Fruit fly (Drosophila melanogaster) whole organism, embryonic: ENCODE data around the gene CG14270.

Experiments used
- Abd-B ChIP-seq: fragments of 200-800 bp; sonication (Bioruptor generic); optimal IDR thresholded peaks from 2 replicates; lab custom pipeline; 2018; ENCODE audit warnings: missing biosample characterization, mild to moderate bottlenecking, missing genetic modification characterization, moderate library complexity
- B-H2 ChIP-seq: fragments of 200-800 bp; sonication (Bioruptor generic); optimal IDR thresholded peaks from 2 replicates; lab custom pipeline; 2018; ENCODE audit warnings: missing biosample characterization, mild to moderate bottlenecking, missing genetic modification characterization
- CG1024 ChIP-seq: fragments of 200-800 bp; sonication (Bioruptor generic); IDR thresholded peaks from 2 replicates; pipeline ENCODE4 v1.3.6; 2022; ENCODE audit warnings: missing biosample characterization, missing genetic modification characterization
- CG10431 ChIP-seq: fragments of 200-800 bp; sonication (Bioruptor generic); optimal IDR thresholded peaks from 3 replicates; lab custom pipeline; 2018; ENCODE audit warnings: missing biosample characterization, mild to moderate bottlenecking, missing genetic modification characterization
- CG10979 ChIP-seq: fragments of 200-800 bp; sonication (Bioruptor generic); optimal IDR thresholded peaks from 2 replicates; lab custom pipeline; 2018; ENCODE audit warnings: missing biosample characterization, mild to moderate bottlenecking, missing genetic modification characterization, moderate library complexity
- CG11695 ChIP-seq: fragments of 200-800 bp; sonication (Bioruptor generic); IDR thresholded peaks from 3 replicates; pipeline ENCODE4 v1.3.6; 2022; ENCODE audit warnings: missing biosample characterization, missing genetic modification characterization
- CG12391 ChIP-seq: fragments of 200-800 bp; sonication (Bioruptor generic); optimal IDR thresholded peaks from 3 replicates; lab custom pipeline; 2018; ENCODE audit warnings: missing biosample characterization, mild to moderate bottlenecking, missing genetic modification characterization, moderate library complexity
- CG14667 ChIP-seq: fragments of 200-800 bp; sonication (Bioruptor generic); IDR thresholded peaks from 2 replicates; pipeline ENCODE4 v1.3.6; 2022; ENCODE audit warnings: missing biosample characterization, missing genetic modification characterization
- CG14710 ChIP-seq: fragments of 200-800 bp; sonication (Bioruptor generic); optimal IDR thresholded peaks from 3 replicates; lab custom pipeline; 2019; ENCODE audit warnings: missing biosample characterization, mild to moderate bottlenecking, missing genetic modification characterization, moderate library complexity
- CG15601 ChIP-seq: fragments of 200-800 bp; sonication (Bioruptor generic); optimal IDR thresholded peaks from 3 replicates; lab custom pipeline; 2019; ENCODE audit warnings: missing biosample characterization, mild to moderate bottlenecking, missing genetic modification characterization, moderate library complexity
- CG1603 ChIP-seq: fragments of 200-800 bp; sonication (Bioruptor generic); optimal IDR thresholded peaks from 2 replicates; lab custom pipeline; 2019; ENCODE audit warnings: missing biosample characterization, mild to moderate bottlenecking, missing genetic modification characterization, moderate library complexity
- CG16813 ChIP-seq: fragments of 200-800 bp; sonication (Bioruptor generic); IDR thresholded peaks from 3 replicates; pipeline ENCODE4 v1.3.6; 2022; ENCODE audit warnings: missing biosample characterization, missing genetic modification characterization; ENCODE audit not compliant: partially characterized antibody
- CG17385 ChIP-seq: fragments of 200-800 bp; sonication (Bioruptor generic); optimal IDR thresholded peaks from 3 replicates; lab custom pipeline; 2018; ENCODE audit warnings: missing biosample characterization, mild to moderate bottlenecking, missing genetic modification characterization
- CG18262 ChIP-seq: fragments of 200-800 bp; optimal IDR thresholded peaks from 3 replicates; lab custom pipeline; 2019; ENCODE audit warnings: missing biosample characterization, mild to moderate bottlenecking, missing genetic modification characterization, moderate library complexity
- CG18764 ChIP-seq: fragments of 200-800 bp; sonication (Bioruptor generic); optimal IDR thresholded peaks from 3 replicates; lab custom pipeline; 2016; ENCODE audit warnings: missing biosample characterization, missing genetic modification characterization
- CG2116 ChIP-seq: fragments of 200-800 bp; sonication (Bioruptor generic); optimal IDR thresholded peaks from 3 replicates; lab custom pipeline; 2018; ENCODE audit warnings: missing biosample characterization, mild to moderate bottlenecking, missing genetic modification characterization
- CG3065 ChIP-seq: fragments of 200-800 bp; sonication (Bioruptor generic); optimal IDR thresholded peaks from 2 replicates; lab custom pipeline; 2016; ENCODE audit warnings: missing biosample characterization, missing genetic modification characterization
- CG31441 ChIP-seq: fragments of 200-800 bp; sonication (Bioruptor generic); IDR thresholded peaks from 2 replicates; pipeline ENCODE4 v1.3.6; 2022; ENCODE audit warnings: missing biosample characterization, missing genetic modification characterization
- CG32767 ChIP-seq: fragments of 200-800 bp; sonication (Bioruptor generic); IDR thresholded peaks from 2 replicates; pipeline ENCODE4 v1.3.6; 2022; ENCODE audit warnings: missing biosample characterization, missing genetic modification characterization
- CG43689 ChIP-seq: fragments of 200-800 bp; sonication (Bioruptor generic); IDR thresholded peaks from 2 replicates; pipeline ENCODE4 v1.3.6; 2022; ENCODE audit warnings: missing biosample characterization, missing genetic modification characterization
- CG5245 ChIP-seq: fragments of 200-800 bp; sonication (Bioruptor generic); optimal IDR thresholded peaks from 3 replicates; lab custom pipeline; 2016; ENCODE audit warnings: missing biosample characterization, missing genetic modification characterization
- CG6272 ChIP-seq: fragments of 200-800 bp; sonication (Bioruptor generic); IDR thresholded peaks from 2 replicates; pipeline ENCODE4 v1.3.6; 2022; ENCODE audit warnings: missing biosample characterization, missing genetic modification characterization
- CG6689 ChIP-seq: fragments of 200-800 bp; sonication (Bioruptor generic); IDR thresholded peaks from 2 replicates; pipeline ENCODE4 v1.3.6; 2022; ENCODE audit warnings: missing biosample characterization, missing genetic modification characterization
- CG7963 ChIP-seq: fragments of 200-800 bp; sonication (Bioruptor generic); IDR thresholded peaks from 3 replicates; pipeline ENCODE4 v1.3.6; 2022; ENCODE audit warnings: missing biosample characterization, missing genetic modification characterization; ENCODE audit not compliant: partially characterized antibody
- CG8290 ChIP-seq, 3 experiments: fragments of 200-800 bp; sonication (Bioruptor generic); optimal IDR thresholded peaks; 2 replicates each; lab custom pipeline; 2016 to 2019; ENCODE audit warnings: missing biosample characterization in 3 of 3, missing genetic modification characterization in 3 of 3, mild to moderate bottlenecking in 2 of 3, moderate library complexity in 1 of 3
- CG8388 ChIP-seq: fragments of 200-800 bp; sonication (Bioruptor generic); optimal IDR thresholded peaks from 2 replicates; lab custom pipeline; 2019; ENCODE audit warnings: missing biosample characterization, mild to moderate bottlenecking, missing genetic modification characterization, moderate library complexity
- Chrac-16 ChIP-seq: fragments of 200-800 bp; sonication (Bioruptor generic); optimal IDR thresholded peaks from 3 replicates; lab custom pipeline; 2016; ENCODE audit warnings: missing biosample characterization, missing genetic modification characterization
- D19A ChIP-seq: fragments of 200-800 bp; optimal IDR thresholded peaks from 3 replicates; lab custom pipeline; 2019; ENCODE audit warnings: missing biosample characterization, mild to moderate bottlenecking, missing genetic modification characterization, moderate library complexity
- Dll ChIP-seq: fragments of 200-800 bp; sonication (Bioruptor generic); IDR thresholded peaks from 4 replicates; pipeline ENCODE4 v1.3.6; 2022; ENCODE audit warnings: missing biosample characterization, missing genetic modification characterization; ENCODE audit not compliant: partially characterized antibody
- Drgx ChIP-seq: fragments of 200-800 bp; sonication (Bioruptor generic); IDR thresholded peaks from 2 replicates; pipeline ENCODE4 v1.3.6; 2022; ENCODE audit warnings: missing biosample characterization, missing genetic modification characterization
- NC2β ChIP-seq: fragments of 200-800 bp; sonication (Bioruptor generic); optimal IDR thresholded peaks from 2 replicates; lab custom pipeline; 2016; ENCODE audit warnings: missing biosample characterization, missing genetic modification characterization
- Ptx1 ChIP-seq: fragments of 200-800 bp; sonication (Bioruptor generic); IDR thresholded peaks from 2 replicates; pipeline ENCODE4 v1.3.6; 2022; ENCODE audit warnings: missing biosample characterization, missing genetic modification characterization
- ac ChIP-seq: fragments of 200-800 bp; sonication (Bioruptor generic); optimal IDR thresholded peaks from 3 replicates; lab custom pipeline; 2017; ENCODE audit warnings: missing biosample characterization, mild to moderate bottlenecking, missing genetic modification characterization
- bsh ChIP-seq, 2 experiments: fragments of 200-800 bp; sonication (Bioruptor generic); optimal IDR thresholded peaks; 2 replicates each; lab custom pipeline; 2017 to 2018; ENCODE audit warnings: mild to moderate bottlenecking in 2 of 2, missing biosample characterization in 2 of 2, missing genetic modification characterization in 2 of 2, moderate library complexity in 1 of 2
- dmrt11E ChIP-seq: fragments of 200-800 bp; sonication (Bioruptor generic); optimal IDR thresholded peaks from 3 replicates; lab custom pipeline; 2018; ENCODE audit warnings: missing biosample characterization, mild to moderate bottlenecking, missing genetic modification characterization, moderate library complexity
- dmrt99B ChIP-seq: fragments of 200-800 bp; sonication (Bioruptor generic); optimal IDR thresholded peaks from 2 replicates; lab custom pipeline; 2018; ENCODE audit warnings: missing biosample characterization, mild to moderate bottlenecking, missing genetic modification characterization, moderate library complexity
- dpn ChIP-seq, 2 experiments: fragments of 200-800 bp; sonication (Bioruptor generic); optimal IDR thresholded peaks; 3 replicates each; lab custom pipeline; 2016; ENCODE audit warnings: missing biosample characterization in 2 of 2, missing genetic modification characterization in 2 of 2
- fd96Cb ChIP-seq: fragments of 200-800 bp; sonication (Bioruptor generic); optimal IDR thresholded peaks from 2 replicates; lab custom pipeline; 2018; ENCODE audit warnings: missing biosample characterization, mild to moderate bottlenecking, missing genetic modification characterization, moderate library complexity
- grau ChIP-seq: fragments of 200-800 bp; optimal IDR thresholded peaks from 3 replicates; lab custom pipeline; 2019; ENCODE audit warnings: missing biosample characterization, mild to moderate bottlenecking, missing genetic modification characterization, moderate library complexity
- gsb-n ChIP-seq: fragments of 200-800 bp; sonication (Bioruptor generic); optimal IDR thresholded peaks from 3 replicates; lab custom pipeline; 2018; ENCODE audit warnings: missing biosample characterization, mild to moderate bottlenecking, missing genetic modification characterization
- nmo ChIP-seq: fragments of 200-800 bp; sonication (Bioruptor generic); optimal IDR thresholded peaks from 2 replicates; lab custom pipeline; 2018; ENCODE audit warnings: missing biosample characterization, mild to moderate bottlenecking, missing genetic modification characterization, moderate library complexity
- otp ChIP-seq: fragments of 200-800 bp; sonication (Bioruptor generic); IDR thresholded peaks from 3 replicates; pipeline ENCODE4, ENCODE4 v1.3.6; 2022; ENCODE audit warnings: missing biosample characterization, missing genetic modification characterization
- pan ChIP-seq, 4 experiments: fragments of >200 bp in 3 of 4; fragments of 200-800 bp in 1 of 4; sonication (Bioruptor generic) in 1 of 4; optimal IDR thresholded peaks in 3 of 4; IDR thresholded peaks in 1 of 4; 2 replicates each; pipeline versions ENCODE4 v1.3.6 to Lab custom; 2017 to 2022; ENCODE audit warnings: missing biosample characterization in 2 of 4, missing genetic modification characterization in 2 of 4, mixed read lengths in 1 of 4
- row ChIP-seq: fragments of 200-800 bp; sonication (Bioruptor generic); IDR thresholded peaks from 3 replicates; pipeline ENCODE4 v1.3.6; 2022; ENCODE audit warnings: missing biosample characterization, missing genetic modification characterization
- unpg ChIP-seq: fragments of 200-800 bp; sonication (Bioruptor generic); optimal IDR thresholded peaks from 3 replicates; lab custom pipeline; 2018; ENCODE audit warnings: missing biosample characterization, mild to moderate bottlenecking, missing genetic modification characterization, moderate library complexity
- zfh1 ChIP-seq: fragments of 200-800 bp; sonication (Bioruptor generic); IDR thresholded peaks from 3 replicates; pipeline ENCODE4 v1.3.6; 2022; ENCODE audit warnings: missing biosample characterization, missing genetic modification characterization

CG14270 gene

dm6 chrX:3454715-3455114, 30.5 kb downstream of the CG14270 start (continued):
- TF ChIP-seq Abd-B (GFP tag; lab: Kevin White, UChicago) (peak; percentile 11), gsb-n (tag; lab: Kevin White, UChicago) (peak; percentile 3), otp (0 out of 3 replicates have a peak, but pooled peaks have one; percentile 40), CG12391 (peak; percentile 13), CG6272 (GFP tag; lab: Robert Waterston, UW) (no peak), CG5245 (GFP tag; lab: Kevin White, UChicago) (no peak), B-H2 (GFP tag; lab: Kevin White, UChicago) (no peak), CG17385 (GFP tag; lab: Kevin White, UChicago) (no peak), CG8290 (GFP tag; optimal IDR thresholded peaks at IDR 0.05; lab: Kevin White, UChicago) (no peak), CG8290 (tag; optimal IDR thresholded peaks at IDR 0.05; lab: Kevin White, UChicago) (no peak), Dll (GFP tag; lab: Robert Waterston, UW) (no peak), zfh1 (GFP tag; lab: Robert Waterston, UW) (0 out of 3 replicates have a peak, but pooled peaks have one; percentile 31), CG1024 (GFP tag; lab: Robert Waterston, UW) (no peak), CG10979 (tag; lab: Kevin White, UChicago) (peak; percentile 38), CG18764 (GFP tag; lab: Kevin White, UChicago) (peak; percentile 15), CG32767 (GFP tag; lab: Robert Waterston, UW) (no peak), ac (GFP tag; lab: Kevin White, UChicago) (no peak), D19A (tag; lab: Kevin White, UChicago) (peak; percentile 56), dmrt99B (peak; percentile 25), nmo (peak; percentile 18), CG11695 (GFP tag; lab: Robert Waterston, UW) (0 out of 3 replicates have a peak, but pooled peaks have one; percentile 24), CG16813 (GFP tag; lab: Robert Waterston, UW) (no peak), CG15601 (tag; lab: Kevin White, UChicago) (peak; percentile 7), Drgx (GFP tag; lab: Robert Waterston, UW) (peak; percentile 79), Ptx1 (peak; percentile 26; the same call in 1 of the 2 replicates), CG8388 (GFP tag; lab: Kevin White, UChicago) (peak; percentile 13), CG10431 (GFP tag; lab: Kevin White, UChicago) (no peak), CG3065 (GFP tag; lab: Kevin White, UChicago) (no peak), bsh (GFP tag; optimal IDR thresholded peaks at IDR 0.05; lab: Kevin White, UChicago) (peak in 1 of 2 experiments; percentile 67), dpn (GFP tag; optimal IDR thresholded peaks at IDR 0.05; lab: Kevin White, UChicago) (peak in 1 of 2 experiments; percentile 34), CG18262 (tag; lab: Kevin White, UChicago) (peak; percentile 20), grau (tag; lab: Kevin White, UChicago) (peak; percentile 9), CG7963 (GFP tag; lab: Robert Waterston, UW) (no peak), unpg (GFP tag; lab: Kevin White, UChicago) (peak; percentile 52), NC2β (GFP tag; lab: Kevin White, UChicago) (no peak), CG1603 (tag; lab: Kevin White, UChicago) (peak; percentile 12), CG43689 (GFP tag; lab: Robert Waterston, UW) (no peak), CG6689 (GFP tag; lab: Robert Waterston, UW) (peak; percentile 29; the same call in 1 of the 2 replicates), CG14710 (tag; lab: Kevin White, UChicago) (peak; percentile 19), CG31441 (peak; percentile 8; the same call in 1 of the 2 replicates), row (peak; percentile 27; the same call in 1 of the 3 replicates), CG14667 (GFP tag; lab: Robert Waterston, UW) (no peak), pan (optimal IDR thresholded peaks at IDR 0.05; lab: Kevin White, UChicago) (no peak), pan (GFP tag; optimal IDR thresholded peaks at IDR 0.05 in 1 of 2, IDR thresholded peaks at IDR 0.05 in 1 of 2) (peak in 1 of 2 experiments; percentile 43), fd96Cb (tag; lab: Kevin White, UChicago) (peak; percentile 36), dmrt11E (tag; lab: Kevin White, UChicago) (peak; percentile 12), Chrac-16 (GFP tag; lab: Kevin White, UChicago) (peak; percentile 4), CG2116 (GFP tag; lab: Kevin White, UChicago) (no peak)
